Worm (Caenorhabditis elegans): ENCODE measurements around the gene hda-6.

hda-6 gene

ce11 chrIV:5334518-5334917 lies 29.6 kb downstream of the hda-6 start:
- TF ChIP-seq lir-3 (tag; optimal IDR thresholded peaks at IDR 0.05; ENCODE audit: poor library complexity) = no peak
- TF ChIP-seq sox-4 (tag; optimal IDR thresholded peaks at IDR 0.05) = no peak
- peak; percentile 64 for TF ChIP-seq C16A3.4 (tag; optimal IDR thresholded peaks at IDR 0.05)
- no peak for TF ChIP-seq nhr-84 (tag; optimal IDR thresholded peaks at IDR 0.05)
- TF ChIP-seq hlh-4 (tag; optimal IDR thresholded peaks at IDR 0.05) = no peak
- TF ChIP-seq sptf-1 (tag; optimal IDR thresholded peaks at IDR 0.05) = no peak
- peak; percentile 20 for TF ChIP-seq nhr-237 (tag; optimal IDR thresholded peaks at IDR 0.05)
- peak; percentile 41 for TF ChIP-seq nhr-77 (tag; optimal IDR thresholded peaks at IDR 0.05)
- peak; percentile 33 for TF ChIP-seq skn-1 (tag; optimal IDR thresholded peaks at IDR 0.05)
- TF ChIP-seq ceh-88 (GFP tag; IDR thresholded peaks at IDR 0.05) = peak; percentile 35; the same call in 1 of the 2 replicates
- TF ChIP-seq lsy-2 (tag; optimal IDR thresholded peaks at IDR 0.05) = peak; percentile 26 to 74
- TF ChIP-seq F16B12.6 (tag; optimal IDR thresholded peaks at IDR 0.05) = no peak
- peak; percentile 80 for TF ChIP-seq fos-1 (tag; optimal IDR thresholded peaks at IDR 0.05)
- peak; percentile 75 for TF ChIP-seq lin-14 (GFP tag; optimal IDR thresholded peaks at IDR 0.05)
- TF ChIP-seq nhr-19 (GFP tag; conservative IDR thresholded peaks at IDR 0.05) = peak; percentile 65
- TF ChIP-seq xbp-1 (tag; optimal IDR thresholded peaks at IDR 0.05) = peak; percentile 50
- TF ChIP-seq egl-13 (tag; optimal IDR thresholded peaks at IDR 0.05) = no peak
- TF ChIP-seq vab-15 (tag; optimal IDR thresholded peaks at IDR 0.05) = peak; percentile 13
- no peak for TF ChIP-seq tlp-1 (tag; optimal IDR thresholded peaks at IDR 0.05)
- TF ChIP-seq blmp-1 (tag; optimal IDR thresholded peaks at IDR 0.05) = peak; percentile 23
- peak; percentile 50 for TF ChIP-seq tbx-2 (tag; optimal IDR thresholded peaks at IDR 0.05)
- TF ChIP-seq elt-3 (tag; optimal IDR thresholded peaks at IDR 0.05) = peak in 1 of 6 experiments; percentile 49
- no peak for TF ChIP-seq fkh-8 (tag; optimal IDR thresholded peaks at IDR 0.05)
- peak; percentile 55 to 74 for TF ChIP-seq lin-35 (GFP tag; optimal IDR thresholded peaks at IDR 0.05)
- peak; percentile 11 for TF ChIP-seq unc-86 (tag; optimal IDR thresholded peaks at IDR 0.05)
- TF ChIP-seq zip-4 (GFP tag; optimal IDR thresholded peaks at IDR 0.05) = no peak
- TF ChIP-seq unc-130 (tag; optimal IDR thresholded peaks at IDR 0.05) = peak; percentile 55
- TF ChIP-seq dpl-1 (GFP tag; optimal IDR thresholded peaks at IDR 0.05) = peak; percentile 9 to 52 (median 38)
- TF ChIP-seq ama-1 (optimal IDR thresholded peaks at IDR 0.05) = no peak
- peak; percentile 14 for TF ChIP-seq jun-1 (tag; optimal IDR thresholded peaks at IDR 0.05)
- peak; percentile 79 for TF ChIP-seq nhr-47 (tag; optimal IDR thresholded peaks at IDR 0.05)
- peak; percentile 70 for TF ChIP-seq nhr-90 (tag; optimal IDR thresholded peaks at IDR 0.05; ENCODE audit: poor library complexity)
- peak in 1 of 2 experiments; percentile 51 for TF ChIP-seq mdl-1 (tag; optimal IDR thresholded peaks at IDR 0.05)
- TF ChIP-seq lin-39 (tag; optimal IDR thresholded peaks at IDR 0.05) = no peak
- peak; percentile 69 for TF ChIP-seq nhr-71 (tag; optimal IDR thresholded peaks at IDR 0.05)
- TF ChIP-seq elt-2 (tag; optimal IDR thresholded peaks at IDR 0.05) = no peak
- TF ChIP-seq efl-1 (optimal IDR thresholded peaks at IDR 0.05) = peak; percentile 43 to 63
- TF ChIP-seq efl-1 (GFP tag; optimal IDR thresholded peaks at IDR 0.05 in 1 of 2) = peak; percentile 49 to 95
- peak; percentile 29 for TF ChIP-seq pax-3 (tag; optimal IDR thresholded peaks at IDR 0.05)
- peak; percentile 36 for TF ChIP-seq isw-1 (GFP tag; IDR thresholded peaks at IDR 0.05)
- TF ChIP-seq pag-3 (tag; optimal IDR thresholded peaks at IDR 0.05; ENCODE audit: borderline replicate concordance, insufficient read depth) = no peak
- TF ChIP-seq snpc-4 (tag; optimal IDR thresholded peaks at IDR 0.05) = peak; percentile 56
- peak; percentile 59 for TF ChIP-seq swsn-7 (tag; optimal IDR thresholded peaks at IDR 0.05)
- TF ChIP-seq lin-15B (tag; optimal IDR thresholded peaks at IDR 0.05) = no peak
- TF ChIP-seq fkh-4 (tag; optimal IDR thresholded peaks at IDR 0.05; ENCODE audit: borderline replicate concordance) = no peak
- peak; percentile 56 for TF ChIP-seq dsc-1 (tag; optimal IDR thresholded peaks at IDR 0.05)
- TF ChIP-seq nhr-20 (tag; optimal IDR thresholded peaks at IDR 0.05) = peak; percentile 60
- TF ChIP-seq ztf-4 (tag; optimal IDR thresholded peaks at IDR 0.05) = no peak
- TF ChIP-seq aly-2 (tag; optimal IDR thresholded peaks at IDR 0.05) = peak; percentile 36
- no peak for TF ChIP-seq efl-3 (GFP tag; optimal IDR thresholded peaks at IDR 0.05)
- no peak for TF ChIP-seq nhr-12 (tag; optimal IDR thresholded peaks at IDR 0.05)
- peak; percentile 32 for TF ChIP-seq lin-13 (GFP tag; optimal IDR thresholded peaks at IDR 0.05)
- peak; percentile 55 for TF ChIP-seq fkh-10 (GFP tag; optimal IDR thresholded peaks at IDR 0.05)
- TF ChIP-seq grh-1 (GFP tag; IDR thresholded peaks at IDR 0.05) = no peak
